Worm (Caenorhabditis elegans): ENCODE data around the gene nhr-285.
"Not testable (repeated sequence)": the region's sequence is repeated elsewhere in the genome, so short reads cannot be mapped to it uniquely, and the experiment has no call there.

nhr-285 gene

DNA sequence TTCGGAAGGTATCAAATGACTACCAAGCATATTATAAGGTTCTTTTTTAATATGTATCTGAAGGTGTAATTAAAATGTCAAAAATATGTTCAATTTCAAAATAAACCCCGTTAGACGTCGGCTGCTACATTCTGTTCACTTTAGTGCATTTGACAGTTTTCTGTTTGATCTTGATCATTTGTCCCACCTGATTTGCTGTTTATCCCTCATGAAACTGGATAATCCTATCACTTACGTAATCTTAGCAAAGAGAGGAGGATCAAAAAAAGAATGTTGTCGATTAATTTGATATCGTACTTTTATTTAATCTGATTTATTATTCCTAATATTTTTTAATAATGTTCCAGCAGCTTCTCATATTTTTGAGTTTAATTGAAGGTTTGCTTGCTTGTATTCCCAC lies 31.4 kb upstream of the nhr-285 start, which contains the start of gene F54B8.1:
TSS of gene F54B8.1 (plus strand) at position 301 of the 400 bp plus-strand sequence.
- TF ChIP-seq F13C5.2 (tag; optimal IDR thresholded peaks at IDR 0.05) (no peak), pes-1 (GFP tag; IDR thresholded peaks at IDR 0.05) (no peak), ama-1 (optimal IDR thresholded peaks at IDR 0.05) (no peak), hmbx-1 (tag; optimal IDR thresholded peaks at IDR 0.05) (no peak), ceh-13 (GFP tag; optimal IDR thresholded peaks at IDR 0.05) (no peak), scrt-1 (GFP tag; IDR thresholded peaks at IDR 0.05) (no peak), tra-4 (tag; optimal IDR thresholded peaks at IDR 0.05) (no peak), tbx-37 (GFP tag; conservative IDR thresholded peaks at IDR 0.05) (no peak), flt-1 (GFP tag; IDR thresholded peaks at IDR 0.05) (no peak)

DNA sequence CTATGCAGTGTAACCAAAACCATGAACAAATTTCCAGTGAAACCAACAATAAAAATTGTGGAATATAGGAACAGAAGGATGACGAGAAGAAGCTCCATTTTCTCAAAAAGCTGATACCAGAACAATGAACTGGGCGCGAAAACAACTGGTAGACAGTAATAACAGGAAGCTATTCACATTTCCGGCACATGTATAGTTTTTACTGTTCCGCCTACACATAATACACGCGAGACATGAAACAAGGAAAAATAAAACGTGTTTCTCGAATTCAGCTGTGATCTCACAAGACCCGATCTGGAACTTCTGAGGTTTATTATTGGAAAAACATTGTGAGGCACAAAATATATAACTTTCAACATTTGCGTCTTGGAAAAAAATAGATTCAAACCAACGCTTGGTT lies 30.5 kb upstream of the nhr-285 start, which contains the start of gene srsx-36:
TSS of gene srsx-36 (minus strand) at position 101 of the 400 bp plus-strand sequence.
- no peak for TF ChIP-seq hmg-4 (GFP tag; optimal IDR thresholded peaks at IDR 0.05)
- no peak for TF ChIP-seq tbx-37 (GFP tag; conservative IDR thresholded peaks at IDR 0.05)
- TF ChIP-seq ets-7 (tag; optimal IDR thresholded peaks at IDR 0.05) = no peak
- no peak for TF ChIP-seq sea-1 (GFP tag; conservative IDR thresholded peaks at IDR 0.05)
- TF ChIP-seq hmbx-1 (tag; optimal IDR thresholded peaks at IDR 0.05) = no peak
- TF ChIP-seq B0310.2 (tag; optimal IDR thresholded peaks at IDR 0.05) = no peak
- TF ChIP-seq tra-4 (tag; optimal IDR thresholded peaks at IDR 0.05) = no peak
- no peak for TF ChIP-seq scrt-1 (GFP tag; IDR thresholded peaks at IDR 0.05)
- no peak for TF ChIP-seq aly-1 (tag; optimal IDR thresholded peaks at IDR 0.05)
- TF ChIP-seq tbx-11 (GFP tag; IDR thresholded peaks at IDR 0.05) = no peak
- no peak for TF ChIP-seq flt-1 (GFP tag; IDR thresholded peaks at IDR 0.05)

- not testable (repeated sequence) for TF ChIP-seq hmg-4 (GFP tag; optimal IDR thresholded peaks at IDR 0.05); flt-1 (GFP tag; IDR thresholded peaks at IDR 0.05); hnd-1 (tag; optimal IDR thresholded peaks at IDR 0.05)
Observed at ce11 chrV:15807420-15807819, 28.4 kb upstream of the nhr-285 start, which contains the start of gene srsx-38. Gene srsx-38, minus strand, starts transcription at chrV:15807520.

ce11 chrV:15803748-15804147 lies 24.7 kb upstream of the nhr-285 start, which contains the start of gene T26E4.18:
Gene T26E4.18, minus strand, starts transcription at chrV:15803848.
- not testable (repeated sequence) for TF ChIP-seq tbx-11 (GFP tag; IDR thresholded peaks at IDR 0.05); sea-1 (GFP tag; conservative IDR thresholded peaks at IDR 0.05); tbx-37 (GFP tag; conservative IDR thresholded peaks at IDR 0.05)

DNA sequence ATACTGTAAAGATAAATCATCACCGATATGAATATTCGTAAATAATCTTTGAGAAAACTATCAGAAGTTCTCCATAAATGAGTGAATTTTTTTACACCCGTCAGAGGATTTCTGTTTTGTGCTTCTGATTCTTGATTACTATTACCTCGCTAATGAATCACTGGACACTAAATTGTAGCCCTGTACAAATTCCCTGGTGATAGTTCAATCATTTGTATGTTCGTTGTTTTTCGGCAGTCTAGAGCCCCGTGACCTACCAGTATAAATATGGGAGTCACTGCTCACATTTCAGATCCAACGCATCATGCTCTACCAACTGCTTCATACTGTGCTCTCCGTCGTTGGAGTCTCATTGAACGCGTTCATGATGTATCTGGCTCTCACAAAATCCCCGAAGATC lies 24.1 kb upstream of the nhr-285 start, which contains the start of gene srd-27:
TSS of gene srd-27 (plus strand) at position 301 of the 400 bp plus-strand sequence.
- not testable (repeated sequence) for TF ChIP-seq scrt-1 (GFP tag; IDR thresholded peaks at IDR 0.05); F13C5.2 (tag; optimal IDR thresholded peaks at IDR 0.05); hmg-4 (GFP tag; optimal IDR thresholded peaks at IDR 0.05)

- TF ChIP-seq F13C5.2 (tag; optimal IDR thresholded peaks at IDR 0.05); ama-1 (optimal IDR thresholded peaks at IDR 0.05); tbx-11 (GFP tag; IDR thresholded peaks at IDR 0.05): not testable (repeated sequence)
Observed at ce11 chrV:15802623-15803022, 23.6 kb upstream of the nhr-285 start, which contains the start of gene T26E4.9. Gene T26E4.9, minus strand, starts transcription at chrV:15802723.

- no peak for TF ChIP-seq B0310.2 (tag; optimal IDR thresholded peaks at IDR 0.05)
- no peak for TF ChIP-seq aly-1 (tag; optimal IDR thresholded peaks at IDR 0.05)
- no peak for TF ChIP-seq flt-1 (GFP tag; IDR thresholded peaks at IDR 0.05)
- no peak for TF ChIP-seq tbx-11 (GFP tag; IDR thresholded peaks at IDR 0.05)
- TF ChIP-seq pes-1 (GFP tag; IDR thresholded peaks at IDR 0.05) = no peak
- no peak for TF ChIP-seq hmg-4 (GFP tag; optimal IDR thresholded peaks at IDR 0.05)
- no peak for TF ChIP-seq F13C5.2 (tag; optimal IDR thresholded peaks at IDR 0.05)
- no peak for TF ChIP-seq hnd-1 (tag; optimal IDR thresholded peaks at IDR 0.05)
- no peak for TF ChIP-seq ama-1 (optimal IDR thresholded peaks at IDR 0.05)
- TF ChIP-seq tra-4 (tag; optimal IDR thresholded peaks at IDR 0.05) = no peak
- TF ChIP-seq ets-7 (tag; optimal IDR thresholded peaks at IDR 0.05) = no peak
Observed at ce11 chrV:15798108-15798507, 19.1 kb upstream of the nhr-285 start, which contains the start of gene T26E4.10. Gene T26E4.10, minus strand, starts transcription at chrV:15798208.

DNA sequence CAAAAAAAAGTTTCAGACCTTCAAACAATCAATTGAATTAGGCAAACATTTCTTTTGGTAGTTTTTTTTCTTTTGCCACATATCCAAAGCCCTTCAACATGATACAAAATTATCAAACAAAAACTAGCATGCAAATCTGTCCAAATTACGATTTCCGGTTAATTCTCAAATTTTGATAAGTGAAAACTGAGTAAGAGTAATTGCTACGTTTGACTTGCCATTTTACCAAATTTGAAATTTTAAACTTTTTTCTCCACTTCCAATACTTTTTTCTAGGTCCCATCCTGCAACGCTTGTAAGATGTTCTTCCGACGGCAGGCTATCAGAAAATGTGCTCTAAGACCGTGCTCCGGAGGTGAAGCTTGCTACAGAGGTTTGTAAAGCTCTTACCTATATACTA lies 17.1 kb upstream of the nhr-285 start, which contains the start of gene nhr-223:
TSS of gene nhr-223 (plus strand) at position 301 of the 400 bp plus-strand sequence.
- TF ChIP-seq hmbx-1 (tag; optimal IDR thresholded peaks at IDR 0.05) (no peak), scrt-1 (GFP tag; IDR thresholded peaks at IDR 0.05) (no peak), tra-4 (tag; optimal IDR thresholded peaks at IDR 0.05) (no peak), tbx-11 (GFP tag; IDR thresholded peaks at IDR 0.05) (no peak), ceh-36 (tag; optimal IDR thresholded peaks at IDR 0.05) (no peak), sea-1 (GFP tag; conservative IDR thresholded peaks at IDR 0.05) (no peak), B0310.2 (tag; optimal IDR thresholded peaks at IDR 0.05) (no peak), ceh-13 (GFP tag; optimal IDR thresholded peaks at IDR 0.05) (no peak), hnd-1 (tag; optimal IDR thresholded peaks at IDR 0.05) (no peak)

- TF ChIP-seq hmg-4 (GFP tag; optimal IDR thresholded peaks at IDR 0.05) (no peak), B0310.2 (tag; optimal IDR thresholded peaks at IDR 0.05) (no peak), flt-1 (GFP tag; IDR thresholded peaks at IDR 0.05) (no peak), tra-4 (tag; optimal IDR thresholded peaks at IDR 0.05) (no peak), ama-1 (optimal IDR thresholded peaks at IDR 0.05) (no peak), pes-1 (GFP tag; IDR thresholded peaks at IDR 0.05) (no peak), ceh-13 (GFP tag; optimal IDR thresholded peaks at IDR 0.05) (no peak), tbx-11 (GFP tag; IDR thresholded peaks at IDR 0.05) (no peak), ets-7 (tag; optimal IDR thresholded peaks at IDR 0.05) (no peak), scrt-1 (GFP tag; IDR thresholded peaks at IDR 0.05) (no peak), aly-1 (tag; optimal IDR thresholded peaks at IDR 0.05) (no peak)
Observed at ce11 chrV:15793270-15793669, 14.2 kb upstream of the nhr-285 start, which contains the start of gene T26E4.7. Gene T26E4.7, plus strand, starts transcription at chrV:15793570.
